Fruit fly (Drosophila melanogaster) whole organism, adult: Measurements from ENCODE around the gene CG7156.

Source experiments
- CG14711 ChIP-seq: fragments of 200-800 bp; sonication (Bioruptor generic); optimal IDR thresholded peaks from 2 replicates; lab custom pipeline; 2018; ENCODE audit warnings: missing biosample characterization, mild to moderate bottlenecking, missing genetic modification characterization, moderate library complexity
- bab1 ChIP-seq: fragments of 200-800 bp; sonication (Bioruptor generic); optimal IDR thresholded peaks from 3 replicates; lab custom pipeline; 2019; ENCODE audit warnings: missing biosample characterization, mild to moderate bottlenecking, missing genetic modification characterization, moderate library complexity
- tj ChIP-seq: fragments of 200-800 bp; sonication (Bioruptor generic); optimal IDR thresholded peaks from 3 replicates; lab custom pipeline; 2017; ENCODE audit warnings: missing biosample characterization, mild to moderate bottlenecking, missing genetic modification characterization, moderate library complexity
- toe ChIP-seq: fragments of 200-800 bp; sonication (Bioruptor generic); optimal IDR thresholded peaks from 2 replicates; lab custom pipeline; 2016; ENCODE audit warnings: missing biosample characterization, missing genetic modification characterization

dm6 chr3R:18223434-18223833, 18.5 kb downstream of the CG7156 start, which contains the start of the genes mTerf5 and Non3:
- TF ChIP-seq toe (no peak), bab1 (GFP tag; lab: Kevin White, UChicago) (peak; percentile 82), CG14711 (tag; lab: Kevin White, UChicago) (peak; percentile 71), tj (GFP tag; lab: Kevin White, UChicago) (peak; percentile 51)
